Fruit fly (Drosophila melanogaster) whole organism, embryonic: Measurements from ENCODE around the gene CG12592.

ENCODE experiments used
- Ada2b ChIP-seq: fragments of 200-800 bp; sonication (Bioruptor generic); IDR thresholded peaks from 2 replicates; pipeline ENCODE4 v1.3.6; 2022; ENCODE audit warnings: missing biosample characterization, missing genetic modification characterization
- CG10209 ChIP-seq: fragments of 200-800 bp; sonication (Bioruptor generic); optimal IDR thresholded peaks from 3 replicates; lab custom pipeline; 2017; ENCODE audit warnings: missing biosample characterization, mild to moderate bottlenecking, missing genetic modification characterization, missing genetic modification reagents
- CG10267 ChIP-seq: fragments of 200-800 bp; sonication (Bioruptor generic); optimal IDR thresholded peaks from 2 replicates; lab custom pipeline; 2018; ENCODE audit warnings: missing biosample characterization, mild to moderate bottlenecking, missing genetic modification characterization, moderate library complexity
- CG10366 ChIP-seq: fragments of 200-800 bp; sonication (Bioruptor generic); IDR thresholded peaks from 2 replicates; pipeline ENCODE4 v1.3.6; 2022; ENCODE audit warnings: missing biosample characterization, missing genetic modification characterization
- CG10565 ChIP-seq: fragments of 200-800 bp; sonication (Bioruptor generic); optimal IDR thresholded peaks from 3 replicates; lab custom pipeline; 2016; ENCODE audit warnings: missing biosample characterization, mild to moderate bottlenecking, missing genetic modification characterization
- CG11723 ChIP-seq: fragments of 200-800 bp; sonication (Bioruptor generic); optimal IDR thresholded peaks from 2 replicates; lab custom pipeline; 2017; ENCODE audit warnings: missing biosample characterization, mild to moderate bottlenecking, missing genetic modification characterization
- CG12299 ChIP-seq: fragments of 200-800 bp; sonication (Bioruptor generic); optimal IDR thresholded peaks from 2 replicates; lab custom pipeline; 2018; ENCODE audit warnings: missing biosample characterization, mild to moderate bottlenecking, missing genetic modification characterization
- CG12391 ChIP-seq: fragments of 200-800 bp; sonication (Bioruptor generic); optimal IDR thresholded peaks from 3 replicates; lab custom pipeline; 2018; ENCODE audit warnings: missing biosample characterization, mild to moderate bottlenecking, missing genetic modification characterization, moderate library complexity
- CG1602 ChIP-seq: fragments of 200-800 bp; sonication (Bioruptor generic); optimal IDR thresholded peaks from 3 replicates; lab custom pipeline; 2016; ENCODE audit warnings: missing biosample characterization, missing genetic modification characterization
- CG1603 ChIP-seq: fragments of 200-800 bp; sonication (Bioruptor generic); optimal IDR thresholded peaks from 2 replicates; lab custom pipeline; 2019; ENCODE audit warnings: missing biosample characterization, mild to moderate bottlenecking, missing genetic modification characterization, moderate library complexity
- CG16813 ChIP-seq: fragments of 200-800 bp; sonication (Bioruptor generic); IDR thresholded peaks from 3 replicates; pipeline ENCODE4 v1.3.6; 2022; ENCODE audit warnings: missing biosample characterization, missing genetic modification characterization; ENCODE audit not compliant: partially characterized antibody
- CG18599 ChIP-seq: fragments of 200-800 bp; sonication (Bioruptor generic); optimal IDR thresholded peaks from 3 replicates; lab custom pipeline; 2017; ENCODE audit warnings: missing biosample characterization, missing genetic modification characterization, mild to moderate bottlenecking, moderate library complexity, missing genetic modification reagents
- CG2202 ChIP-seq: fragments of 200-800 bp; sonication (Bioruptor generic); optimal IDR thresholded peaks from 2 replicates; lab custom pipeline; 2018; ENCODE audit warnings: missing biosample characterization, mild to moderate bottlenecking, missing genetic modification characterization
- CG30403 ChIP-seq: fragments of 200-800 bp; sonication (Bioruptor generic); optimal IDR thresholded peaks from 3 replicates; lab custom pipeline; 2016; ENCODE audit warnings: missing biosample characterization, missing genetic modification characterization
- CG33557 ChIP-seq: fragments of 200-800 bp; sonication (Bioruptor generic); optimal IDR thresholded peaks from 2 replicates; lab custom pipeline; 2019; ENCODE audit warnings: missing biosample characterization, mild to moderate bottlenecking, missing genetic modification characterization, moderate library complexity
- CG4820 ChIP-seq: fragments of 200-800 bp; sonication (Bioruptor generic); optimal IDR thresholded peaks from 3 replicates; lab custom pipeline; 2016; ENCODE audit warnings: missing biosample characterization, missing genetic modification characterization
- CG4854 ChIP-seq: fragments of 200-800 bp; sonication (Bioruptor generic); optimal IDR thresholded peaks from 2 replicates; lab custom pipeline; 2016; ENCODE audit warnings: missing biosample characterization, missing genetic modification characterization, inconsistent platforms
- CG7987 ChIP-seq: fragments of 200-800 bp; sonication (Bioruptor generic); optimal IDR thresholded peaks from 2 replicates; lab custom pipeline; 2018; ENCODE audit warnings: missing biosample characterization, mild to moderate bottlenecking, missing genetic modification characterization, moderate library complexity
- Chrac-16 ChIP-seq: fragments of 200-800 bp; sonication (Bioruptor generic); optimal IDR thresholded peaks from 3 replicates; lab custom pipeline; 2016; ENCODE audit warnings: missing biosample characterization, missing genetic modification characterization
- Dp ChIP-seq: fragments of 200-800 bp; sonication (Bioruptor generic); optimal IDR thresholded peaks from 2 replicates; lab custom pipeline; 2018; ENCODE audit warnings: missing biosample characterization, mild to moderate bottlenecking, missing genetic modification characterization, moderate library complexity
- E2f2 ChIP-seq: fragments of 200-800 bp; sonication (Bioruptor generic); IDR thresholded peaks from 2 replicates; pipeline ENCODE4 v1.3.6; 2022; ENCODE audit warnings: missing biosample characterization, missing genetic modification characterization
- Hr3 ChIP-seq: fragments of 200-800 bp; sonication (Bioruptor generic); optimal IDR thresholded peaks from 3 replicates; lab custom pipeline; 2016; ENCODE audit warnings: missing biosample characterization, missing genetic modification characterization
- NK7.1 ChIP-seq: fragments of 200-800 bp; sonication (Bioruptor generic); optimal IDR thresholded peaks from 3 replicates; lab custom pipeline; 2016; ENCODE audit warnings: missing biosample characterization, missing genetic modification characterization
- PHDP ChIP-seq: fragments of 200-800 bp; sonication (Bioruptor generic); optimal IDR thresholded peaks from 3 replicates; lab custom pipeline; 2018; ENCODE audit warnings: missing biosample characterization, mild to moderate bottlenecking, missing genetic modification characterization, moderate library complexity
- Ravus ChIP-seq: fragments of 200-800 bp; sonication (Bioruptor generic); IDR thresholded peaks from 2 replicates; pipeline ENCODE4 v1.3.6; 2022; ENCODE audit warnings: missing biosample characterization, missing genetic modification characterization
- Side ChIP-seq: fragments of 200-800 bp; sonication (Bioruptor generic); optimal IDR thresholded peaks from 2 replicates; lab custom pipeline; 2016; ENCODE audit warnings: missing biosample characterization, missing genetic modification characterization
- Spps ChIP-seq: fragments of 200-800 bp; sonication (Bioruptor generic); optimal IDR thresholded peaks from 2 replicates; lab custom pipeline; 2018; ENCODE audit warnings: missing biosample characterization, mild to moderate bottlenecking, missing genetic modification characterization
- Trl ChIP-seq, 3 experiments: fragments of >200 bp in 2 of 3; fragments of 200-800 bp in 1 of 3; sonication (Bioruptor generic) in 1 of 3; optimal IDR thresholded peaks; 2 replicates in 1 of 3; 3 replicates in 2 of 3; lab custom pipeline; 2016 to 2017; ENCODE audit warnings: missing biosample characterization in 1 of 3, missing genetic modification characterization in 1 of 3
- ac ChIP-seq: fragments of 200-800 bp; sonication (Bioruptor generic); optimal IDR thresholded peaks from 3 replicates; lab custom pipeline; 2017; ENCODE audit warnings: missing biosample characterization, mild to moderate bottlenecking, missing genetic modification characterization
- ara ChIP-seq: fragments of 200-800 bp; sonication (Bioruptor generic); IDR thresholded peaks from 2 replicates; pipeline ENCODE4 v1.3.6; 2022; ENCODE audit warnings: missing biosample characterization, missing genetic modification characterization
- br ChIP-seq: fragments of >200 bp; optimal IDR thresholded peaks from 2 replicates; lab custom pipeline; 2017
- cwo ChIP-seq: fragments of 200-800 bp; sonication (Bioruptor generic); optimal IDR thresholded peaks from 3 replicates; lab custom pipeline; 2017; ENCODE audit warnings: missing biosample characterization, missing genetic modification characterization, mild to moderate bottlenecking, moderate library complexity, missing genetic modification reagents
- emc ChIP-seq: fragments of 200-800 bp; sonication (Bioruptor generic); optimal IDR thresholded peaks from 2 replicates; lab custom pipeline; 2016; ENCODE audit warnings: missing biosample characterization, missing genetic modification characterization
- exex ChIP-seq: fragments of 200-800 bp; sonication (Bioruptor generic); optimal IDR thresholded peaks from 4 replicates; lab custom pipeline; 2018; ENCODE audit warnings: missing biosample characterization, mild to moderate bottlenecking, missing genetic modification characterization, moderate library complexity
- grau ChIP-seq: fragments of 200-800 bp; optimal IDR thresholded peaks from 3 replicates; lab custom pipeline; 2019; ENCODE audit warnings: missing biosample characterization, mild to moderate bottlenecking, missing genetic modification characterization, moderate library complexity
- lilli ChIP-seq: fragments of 200-800 bp; sonication (Bioruptor generic); optimal IDR thresholded peaks from 3 replicates; lab custom pipeline; 2016; ENCODE audit warnings: missing biosample characterization, missing genetic modification characterization
- nmo ChIP-seq: fragments of 200-800 bp; sonication (Bioruptor generic); optimal IDR thresholded peaks from 2 replicates; lab custom pipeline; 2018; ENCODE audit warnings: missing biosample characterization, mild to moderate bottlenecking, missing genetic modification characterization, moderate library complexity
- pita ChIP-seq: fragments of 200-800 bp; sonication (Bioruptor generic); optimal IDR thresholded peaks from 2 replicates; lab custom pipeline; 2017; ENCODE audit warnings: missing biosample characterization, mild to moderate bottlenecking, missing genetic modification characterization
- prd ChIP-seq, 3 experiments: fragments of >200 bp in 2 of 3; fragments of 200-800 bp in 1 of 3; sonication (Bioruptor generic) in 1 of 3; optimal IDR thresholded peaks in 2 of 3; IDR thresholded peaks in 1 of 3; 2 replicates in 2 of 3; 3 replicates in 1 of 3; pipeline versions ENCODE4 v1.3.6 to Lab custom; 2017 to 2022; ENCODE audit warnings: missing biosample characterization in 1 of 3, missing genetic modification characterization in 1 of 3
- sim ChIP-seq: fragments of 200-800 bp; sonication (Bioruptor generic); IDR thresholded peaks from 2 replicates; pipeline ENCODE4 v1.3.6; 2022; ENCODE audit warnings: missing biosample characterization, missing genetic modification characterization
- tgo ChIP-seq: fragments of 200-800 bp; sonication (Bioruptor generic); IDR thresholded peaks from 3 replicates; pipeline ENCODE4 v1.3.6; 2022; ENCODE audit warnings: missing biosample characterization, missing genetic modification characterization
- toy ChIP-seq: fragments of 200-800 bp; sonication (Bioruptor generic); IDR thresholded peaks from 2 replicates; pipeline ENCODE4 v1.3.6; 2022; ENCODE audit warnings: missing biosample characterization, missing genetic modification characterization
- tx ChIP-seq: fragments of 200-800 bp; sonication (Bioruptor generic); optimal IDR thresholded peaks from 2 replicates; lab custom pipeline; 2016; ENCODE audit warnings: missing biosample characterization, missing genetic modification characterization
- usp ChIP-seq: fragments of >200 bp; optimal IDR thresholded peaks from 2 replicates; lab custom pipeline; 2017; ENCODE audit warnings: missing biosample characterization, missing genetic modification characterization
- vnd ChIP-seq: fragments of 200-800 bp; sonication (Bioruptor generic); IDR thresholded peaks from 3 replicates; pipeline ENCODE4 v1.3.6; 2022; ENCODE audit warnings: missing biosample characterization, missing genetic modification characterization; ENCODE audit not compliant: partially characterized antibody
- zfh1 ChIP-seq: fragments of 200-800 bp; sonication (Bioruptor generic); IDR thresholded peaks from 3 replicates; pipeline ENCODE4 v1.3.6; 2022; ENCODE audit warnings: missing biosample characterization, missing genetic modification characterization

Gene CG12592

dm6 chr3R:10349987-10350386 lies 11.8 kb downstream of the CG12592 start, which contains the start of gene jumu (continued):
- TF ChIP-seq lilli (GFP tag; lab: Kevin White, UChicago), result peak; percentile 25
- peak; percentile 94 for TF ChIP-seq pita (GFP tag; lab: Kevin White, UChicago)
- TF ChIP-seq vnd (GFP tag; lab: Robert Waterston, UW), result no peak
- TF ChIP-seq grau (tag; lab: Kevin White, UChicago), result peak; percentile 21

DNA sequence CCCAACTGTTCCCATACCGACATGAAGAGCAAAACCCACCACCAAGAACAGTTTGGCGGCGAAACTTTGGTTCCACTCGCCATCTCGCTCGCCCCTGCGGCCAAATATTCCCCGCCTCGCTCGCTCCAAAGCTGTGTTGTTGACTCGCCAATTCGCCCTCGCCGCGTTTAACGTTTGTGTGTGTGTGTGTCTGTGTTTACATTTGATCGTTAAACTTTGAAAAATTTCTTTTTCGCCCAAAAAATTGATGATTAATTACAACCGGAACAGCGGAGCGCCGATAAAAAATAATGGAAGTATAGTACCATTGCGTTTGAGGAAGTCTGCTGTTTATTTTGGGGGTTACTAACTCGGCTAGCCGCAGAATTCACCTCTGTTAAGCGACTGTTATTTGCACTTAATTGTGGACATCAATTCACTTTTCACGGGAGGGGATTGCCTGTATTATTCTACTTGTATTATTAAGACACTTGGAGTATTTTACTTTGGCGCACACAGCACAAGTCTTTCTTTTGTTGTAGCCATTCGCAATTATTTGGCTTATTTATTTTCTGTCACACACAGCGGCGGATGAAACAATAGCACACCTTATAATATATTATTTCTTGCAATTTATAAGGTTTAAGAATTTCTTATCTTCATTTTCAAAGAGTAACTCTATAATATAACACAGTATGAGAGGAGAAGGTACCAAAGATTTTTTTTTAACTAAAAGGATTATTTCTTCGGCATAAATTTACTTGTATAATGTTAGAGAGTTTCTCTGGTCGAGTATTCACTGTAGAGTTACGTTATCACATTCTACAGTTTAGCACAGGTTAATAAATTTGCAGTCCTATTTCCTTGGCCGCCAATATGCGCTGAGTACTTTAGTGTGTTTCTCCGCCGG lies 12.8 kb downstream of the CG12592 start:
- TF ChIP-seq CG4820 (peak; percentile 66), PHDP (tag; lab: Kevin White, UChicago) (peak; percentile 90), Spps (peak; percentile 9), Trl (optimal IDR thresholded peaks at IDR 0.05; lab: Kevin White, UChicago) (no peak), Trl (GFP tag; optimal IDR thresholded peaks at IDR 0.05; lab: Kevin White, UChicago) (peak; percentile 46), Dp (GFP tag; lab: Kevin White, UChicago) (no peak), sim (GFP tag; lab: Robert Waterston, UW) (no peak), CG10209 (GFP tag; lab: Kevin White, UChicago) (peak; percentile 83), Hr3 (GFP tag; lab: Kevin White, UChicago) (peak; percentile 75), CG10366 (GFP tag; lab: Robert Waterston, UW) (no peak), tgo (no peak), Ravus (no peak), exex (tag; lab: Kevin White, UChicago) (peak; percentile 73), CG1603 (tag; lab: Kevin White, UChicago) (peak; percentile 41), CG12391 (tag; lab: Kevin White, UChicago) (peak; percentile 89), CG30403 (GFP tag; lab: Kevin White, UChicago) (peak; percentile 88), NK7.1 (peak; percentile 47), usp (GFP tag; lab: Kevin White, UChicago) (no peak), CG1602 (GFP tag; lab: Kevin White, UChicago) (peak; percentile 66), toy (no peak), CG12299 (peak; percentile 75), CG16813 (GFP tag; lab: Robert Waterston, UW) (no peak), zfh1 (GFP tag; lab: Robert Waterston, UW) (no peak), CG33557 (GFP tag; lab: Kevin White, UChicago) (peak; percentile 61), Ada2b (GFP tag; lab: Robert Waterston, UW) (no peak), Chrac-16 (GFP tag; lab: Kevin White, UChicago) (peak; percentile 73), nmo (GFP tag; lab: Kevin White, UChicago) (peak; percentile 85), CG7987 (GFP tag; lab: Kevin White, UChicago) (peak; percentile 71), CG11723 (GFP tag; lab: Kevin White, UChicago) (peak; percentile 51), cwo (GFP tag; lab: Kevin White, UChicago) (peak; percentile 92), ac (GFP tag; lab: Kevin White, UChicago) (peak; percentile 7), CG10267 (tag; lab: Kevin White, UChicago) (peak; percentile 67), emc (peak; percentile 37), ara (GFP tag; lab: Robert Waterston, UW) (no peak), E2f2 (GFP tag; lab: Robert Waterston, UW) (no peak), CG10565 (GFP tag; lab: Kevin White, UChicago) (peak; percentile 0), CG2202 (tag; lab: Kevin White, UChicago) (peak; percentile 27), CG18599 (GFP tag; lab: Kevin White, UChicago) (peak; percentile 92), br (lab: Kevin White, UChicago) (no peak), tx (GFP tag; lab: Kevin White, UChicago) (peak; percentile 63), prd (optimal IDR thresholded peaks at IDR 0.05; lab: Kevin White, UChicago) (no peak), prd (GFP tag; IDR thresholded peaks at IDR 0.05; lab: Robert Waterston, UW) (no peak), CG4854 (GFP tag; lab: Kevin White, UChicago) (peak; percentile 36), Side (peak; percentile 46)
